Fruit fly (Drosophila melanogaster) whole organism, embryonic: ENCODE measurements around the gene CG3342.

Experiments
- Adf1 ChIP-seq: fragments of 200-800 bp; sonication (Bioruptor generic); IDR thresholded peaks from 2 replicates; pipeline ENCODE4 v1.3.6; 2022; ENCODE audit warnings: missing biosample characterization, missing genetic modification characterization
- Asciz ChIP-seq: fragments of 200-800 bp; sonication (Bioruptor generic); optimal IDR thresholded peaks from 2 replicates; lab custom pipeline; 2017; ENCODE audit warnings: missing biosample characterization, mild to moderate bottlenecking, missing genetic modification characterization, missing genetic modification reagents
- Bgb ChIP-seq: fragments of 200-800 bp; sonication (Bioruptor generic); IDR thresholded peaks from 2 replicates; pipeline ENCODE4 v1.3.6; 2022; ENCODE audit warnings: missing biosample characterization, missing genetic modification characterization; ENCODE audit not compliant: partially characterized antibody
- Bteb2 ChIP-seq: fragments of 200-800 bp; sonication (Bioruptor generic); optimal IDR thresholded peaks from 2 replicates; lab custom pipeline; 2016; ENCODE audit warnings: missing biosample characterization, missing genetic modification characterization
- CG10321 ChIP-seq: fragments of 200-800 bp; sonication (Bioruptor generic); IDR thresholded peaks from 2 replicates; pipeline ENCODE4 v1.3.6; 2022; ENCODE audit warnings: missing biosample characterization, missing genetic modification characterization
- CG1233 ChIP-seq: fragments of 200-800 bp; sonication (Bioruptor generic); optimal IDR thresholded peaks from 4 replicates; lab custom pipeline; 2018; ENCODE audit warnings: missing biosample characterization, mild to moderate bottlenecking, missing genetic modification characterization
- CG12744 ChIP-seq: fragments of 200-800 bp; sonication (Bioruptor generic); optimal IDR thresholded peaks from 2 replicates; lab custom pipeline; 2016; ENCODE audit warnings: missing biosample characterization, missing genetic modification characterization
- CG13894 ChIP-seq: fragments of 200-800 bp; sonication (Bioruptor generic); optimal IDR thresholded peaks from 3 replicates; lab custom pipeline; 2018; ENCODE audit warnings: missing biosample characterization, mild to moderate bottlenecking, missing genetic modification characterization, moderate library complexity
- CG15011 ChIP-seq: fragments of 200-800 bp; sonication (Bioruptor generic); optimal IDR thresholded peaks from 3 replicates; lab custom pipeline; 2018; ENCODE audit warnings: missing biosample characterization, mild to moderate bottlenecking, missing genetic modification characterization
- CG15696 ChIP-seq: fragments of 200-800 bp; sonication (Bioruptor generic); optimal IDR thresholded peaks from 2 replicates; lab custom pipeline; 2019; ENCODE audit warnings: missing biosample characterization, mild to moderate bottlenecking, missing genetic modification characterization, moderate library complexity
- CG16779 ChIP-seq: fragments of 200-800 bp; sonication (Bioruptor generic); IDR thresholded peaks from 2 replicates; pipeline ENCODE4 v1.3.6; 2022; ENCODE audit warnings: missing biosample characterization, missing genetic modification characterization
- CG16815 ChIP-seq: fragments of 200-800 bp; sonication (Bioruptor generic); optimal IDR thresholded peaks from 3 replicates; lab custom pipeline; 2017; ENCODE audit warnings: missing biosample characterization, mild to moderate bottlenecking, missing genetic modification characterization
- CG17359 ChIP-seq: fragments of 200-800 bp; sonication (Bioruptor generic); optimal IDR thresholded peaks from 3 replicates; lab custom pipeline; 2018; ENCODE audit warnings: missing biosample characterization, mild to moderate bottlenecking, missing genetic modification characterization, moderate library complexity
- CG17802 ChIP-seq: fragments of 200-800 bp; sonication (Bioruptor generic); optimal IDR thresholded peaks from 2 replicates; lab custom pipeline; 2018; ENCODE audit warnings: missing biosample characterization, mild to moderate bottlenecking, missing genetic modification characterization, moderate library complexity
- CG2678 ChIP-seq: fragments of 200-800 bp; sonication (Bioruptor generic); optimal IDR thresholded peaks from 3 replicates; lab custom pipeline; 2019; ENCODE audit warnings: missing biosample characterization, mild to moderate bottlenecking, missing genetic modification characterization, moderate library complexity
- CG30431 ChIP-seq: fragments of 200-800 bp; sonication (Bioruptor generic); optimal IDR thresholded peaks from 2 replicates; lab custom pipeline; 2017; ENCODE audit warnings: missing biosample characterization, missing genetic modification characterization
- CG33557 ChIP-seq: fragments of 200-800 bp; sonication (Bioruptor generic); optimal IDR thresholded peaks from 2 replicates; lab custom pipeline; 2019; ENCODE audit warnings: missing biosample characterization, mild to moderate bottlenecking, missing genetic modification characterization, moderate library complexity
- CG34376 ChIP-seq: fragments of 200-800 bp; sonication (Bioruptor generic); optimal IDR thresholded peaks from 2 replicates; lab custom pipeline; 2018; ENCODE audit warnings: missing biosample characterization, mild to moderate bottlenecking, missing genetic modification characterization
- CG3838 ChIP-seq: fragments of 200-800 bp; sonication (Bioruptor generic); optimal IDR thresholded peaks from 3 replicates; lab custom pipeline; 2016; ENCODE audit warnings: missing biosample characterization, missing genetic modification characterization
- CG4328 ChIP-seq: fragments of 200-800 bp; sonication (Bioruptor generic); optimal IDR thresholded peaks from 3 replicates; lab custom pipeline; 2017; ENCODE audit warnings: missing biosample characterization, missing genetic modification reagents, missing genetic modification characterization
- CG4730 ChIP-seq: fragments of 200-800 bp; sonication (Bioruptor generic); IDR thresholded peaks from 2 replicates; pipeline ENCODE4 v1.3.6; 2022; ENCODE audit warnings: missing biosample characterization, missing genetic modification characterization
- CG5180 ChIP-seq: fragments of 200-800 bp; sonication (Bioruptor generic); optimal IDR thresholded peaks from 3 replicates; lab custom pipeline; 2017; ENCODE audit warnings: missing biosample characterization, missing genetic modification characterization, mild to moderate bottlenecking, moderate library complexity, missing genetic modification reagents
- CG5245 ChIP-seq: fragments of 200-800 bp; sonication (Bioruptor generic); optimal IDR thresholded peaks from 3 replicates; lab custom pipeline; 2016; ENCODE audit warnings: missing biosample characterization, missing genetic modification characterization
- CG6791 ChIP-seq: fragments of 200-800 bp; sonication (Bioruptor generic); IDR thresholded peaks from 3 replicates; pipeline ENCODE4 v1.3.6; 2022; ENCODE audit warnings: missing biosample characterization, missing genetic modification characterization; ENCODE audit not compliant: partially characterized antibody
- Dbx ChIP-seq: fragments of 200-800 bp; sonication (Bioruptor generic); IDR thresholded peaks from 3 replicates; pipeline ENCODE4 v1.3.6; 2022; ENCODE audit warnings: missing biosample characterization, missing genetic modification characterization
- Dp ChIP-seq: fragments of 200-800 bp; sonication (Bioruptor generic); optimal IDR thresholded peaks from 2 replicates; lab custom pipeline; 2018; ENCODE audit warnings: missing biosample characterization, mild to moderate bottlenecking, missing genetic modification characterization, moderate library complexity
- Hr78 ChIP-seq, 2 experiments: fragments of 200-800 bp in 1 of 2; fragments of >200 bp in 1 of 2; sonication (Bioruptor generic) in 1 of 2; optimal IDR thresholded peaks; 2 replicates each; lab custom pipeline; 2017 to 2019; ENCODE audit warnings: missing biosample characterization in 2 of 2, missing genetic modification characterization in 2 of 2, mild to moderate bottlenecking in 1 of 2, moderate library complexity in 1 of 2
- Kr ChIP-seq: fragments of 200-800 bp; sonication (Bioruptor generic); optimal IDR thresholded peaks from 2 replicates; lab custom pipeline; 2017; ENCODE audit warnings: missing biosample characterization, mild to moderate bottlenecking, missing genetic modification characterization
- Six4 ChIP-seq: fragments of 200-800 bp; sonication (Bioruptor generic); optimal IDR thresholded peaks from 2 replicates; lab custom pipeline; 2016; ENCODE audit warnings: missing biosample characterization, missing genetic modification characterization
- Sox100B ChIP-seq: fragments of 200-800 bp; sonication (Bioruptor generic); optimal IDR thresholded peaks from 3 replicates; lab custom pipeline; 2018; ENCODE audit warnings: missing biosample characterization, mild to moderate bottlenecking, missing genetic modification characterization
- Usf ChIP-seq: fragments of 200-800 bp; sonication (Bioruptor generic); optimal IDR thresholded peaks from 2 replicates; lab custom pipeline; 2017; ENCODE audit warnings: missing genotype, missing biosample characterization, missing genetic modification characterization
- ato ChIP-seq: fragments of 200-800 bp; sonication (Bioruptor generic); IDR thresholded peaks from 2 replicates; pipeline ENCODE4 v1.3.6; 2022; ENCODE audit warnings: missing biosample characterization, missing genetic modification characterization; ENCODE audit not compliant: partially characterized antibody
- crol ChIP-seq: fragments of 200-800 bp; sonication (Bioruptor generic); IDR thresholded peaks from 2 replicates; pipeline ENCODE4 v1.3.6; 2022; ENCODE audit warnings: missing biosample characterization, missing genetic modification characterization
- dm ChIP-seq: fragments of 200-800 bp; sonication (Bioruptor generic); optimal IDR thresholded peaks from 3 replicates; lab custom pipeline; 2016; ENCODE audit warnings: missing biosample characterization, missing genetic modification characterization
- dmrt11E ChIP-seq: fragments of 200-800 bp; sonication (Bioruptor generic); optimal IDR thresholded peaks from 3 replicates; lab custom pipeline; 2018; ENCODE audit warnings: missing biosample characterization, mild to moderate bottlenecking, missing genetic modification characterization, moderate library complexity
- grau ChIP-seq: fragments of 200-800 bp; optimal IDR thresholded peaks from 3 replicates; lab custom pipeline; 2019; ENCODE audit warnings: missing biosample characterization, mild to moderate bottlenecking, missing genetic modification characterization, moderate library complexity
- gro ChIP-seq: fragments of 200-800 bp; sonication (Bioruptor generic); optimal IDR thresholded peaks from 2 replicates; lab custom pipeline; 2016; ENCODE audit warnings: missing biosample characterization, missing genetic modification characterization
- ham ChIP-seq: fragments of 200-800 bp; sonication (Bioruptor generic); IDR thresholded peaks from 2 replicates; pipeline ENCODE4 v1.3.6; 2022; ENCODE audit warnings: missing biosample characterization, missing genetic modification characterization
- hb ChIP-seq: fragments of 200-800 bp; sonication (Bioruptor generic); IDR thresholded peaks from 3 replicates; pipeline ENCODE4 v1.3.6; 2022; ENCODE audit warnings: missing biosample characterization, missing genetic modification characterization; ENCODE audit not compliant: partially characterized antibody
- insv ChIP-seq, 2 experiments: fragments of 200-800 bp; sonication (Bioruptor generic); optimal IDR thresholded peaks; 3 replicates each; lab custom pipeline; 2016 to 2018; ENCODE audit warnings: missing biosample characterization in 2 of 2, missing genetic modification characterization in 2 of 2
- jigr1 ChIP-seq: fragments of 200-800 bp; sonication (Bioruptor generic); IDR thresholded peaks from 3 replicates; pipeline ENCODE4 v1.3.6; 2022; ENCODE audit warnings: missing biosample characterization, missing genetic modification characterization
- kah ChIP-seq: fragments of 200-800 bp; sonication (Bioruptor generic); optimal IDR thresholded peaks from 2 replicates; lab custom pipeline; 2018; ENCODE audit warnings: missing biosample characterization, mild to moderate bottlenecking, missing genetic modification characterization
- lmd ChIP-seq: fragments of 200-800 bp; sonication (Bioruptor generic); IDR thresholded peaks from 2 replicates; pipeline ENCODE4 v1.3.6; 2022; ENCODE audit warnings: missing biosample characterization, missing genetic modification characterization
- run ChIP-seq: fragments of 200-800 bp; sonication (Bioruptor generic); optimal IDR thresholded peaks from 3 replicates; lab custom pipeline; 2018; ENCODE audit warnings: missing biosample characterization, mild to moderate bottlenecking, missing genetic modification characterization
- sd ChIP-seq: fragments of 200-800 bp; sonication (Bioruptor generic); optimal IDR thresholded peaks from 3 replicates; lab custom pipeline; 2018; ENCODE audit warnings: missing biosample characterization, mild to moderate bottlenecking, missing genetic modification characterization, moderate library complexity
- sens ChIP-seq: fragments of 200-800 bp; sonication (Bioruptor generic); peaks from one replicate; lab custom pipeline; 2016; ENCODE audit warnings: missing biosample characterization, missing genetic modification characterization
- sens-2 ChIP-seq: fragments of 200-800 bp; sonication (Bioruptor generic); IDR thresholded peaks from 2 replicates; pipeline ENCODE4 v1.3.6; 2022; ENCODE audit warnings: missing biosample characterization, missing genetic modification characterization
- sob ChIP-seq: fragments of 200-800 bp; sonication (Bioruptor generic); IDR thresholded peaks from 2 replicates; pipeline ENCODE4 v1.3.6; 2022; ENCODE audit warnings: missing biosample characterization, missing genetic modification characterization
- vvl ChIP-seq: fragments of 200-800 bp; sonication (Bioruptor generic); IDR thresholded peaks from 2 replicates; pipeline ENCODE4 v1.3.6; 2022; ENCODE audit warnings: missing biosample characterization, missing genetic modification characterization

The CG3342 gene

dm6 chrX:6549428-6550117 lies 21.9 kb upstream of the CG3342 start (continued):
- TF ChIP-seq CG33557 (GFP tag; lab: Kevin White, UChicago) (peak; percentile 83), Dp (no peak), lmd (GFP tag; lab: Robert Waterston, UW) (peak; percentile 96), Six4 (GFP tag; lab: Kevin White, UChicago) (peak; percentile 95), Dbx (GFP tag; lab: Robert Waterston, UW) (peak; percentile 97), CG30431 (GFP tag; lab: Kevin White, UChicago) (peak; percentile 95), crol (GFP tag; lab: Robert Waterston, UW) (peak; percentile 57), CG4730 (GFP tag; lab: Robert Waterston, UW) (peak; percentile 90), CG16815 (GFP tag; lab: Kevin White, UChicago) (peak; percentile 89), Kr (GFP tag; lab: Kevin White, UChicago) (no peak), jigr1 (peak; percentile 81; the same call in 2 of the 3 replicates), Hr78 (GFP tag; optimal IDR thresholded peaks at IDR 0.05; lab: Kevin White, UChicago) (peak in 1 of 2 experiments; percentile 42), sens (peak; percentile 99), CG12744 (GFP tag; lab: Kevin White, UChicago) (peak; percentile 97), Adf1 (GFP tag; lab: Robert Waterston, UW) (peak; percentile 99), grau (tag; lab: Kevin White, UChicago) (peak; percentile 92), CG2678 (peak; percentile 97), CG17802 (tag; lab: Kevin White, UChicago) (peak; percentile 85), hb (no peak), Asciz (GFP tag; lab: Kevin White, UChicago) (peak; percentile 87), CG15011 (GFP tag; lab: Kevin White, UChicago) (peak; percentile 92), CG4328 (GFP tag; lab: Kevin White, UChicago) (peak; percentile 91), CG5180 (GFP tag; lab: Kevin White, UChicago) (peak; percentile 84), gro (GFP tag; lab: Kevin White, UChicago) (peak; percentile 97), CG34376 (GFP tag; lab: Kevin White, UChicago) (peak; percentile 95), CG13894 (peak; percentile 96), CG1233 (GFP tag; lab: Kevin White, UChicago) (peak; percentile 95), Bteb2 (GFP tag; lab: Kevin White, UChicago) (peak; percentile 89), ham (GFP tag; lab: Robert Waterston, UW) (peak; percentile 89), ato (no peak), run (tag; lab: Kevin White, UChicago) (peak; percentile 70), CG17359 (tag; lab: Kevin White, UChicago) (peak; percentile 95), CG6791 (GFP tag; lab: Robert Waterston, UW) (no peak), Sox100B (GFP tag; lab: Kevin White, UChicago) (peak; percentile 90), sens-2 (peak; percentile 93), vvl (GFP tag; lab: Robert Waterston, UW) (peak; percentile 98), insv (GFP tag; optimal IDR thresholded peaks at IDR 0.05; lab: Kevin White, UChicago) (peak; percentile 37 to 62), CG15696 (tag; lab: Kevin White, UChicago) (peak; percentile 97), CG3838 (peak; percentile 70), sob (GFP tag; lab: Robert Waterston, UW) (peak; percentile 97), dm (GFP tag; lab: Kevin White, UChicago) (peak; percentile 86), Usf (GFP tag; lab: Kevin White, UChicago) (peak; percentile 90), CG16779 (peak; percentile 95), CG5245 (GFP tag; lab: Kevin White, UChicago) (peak; percentile 97), CG10321 (GFP tag; lab: Robert Waterston, UW) (peak; percentile 63; the same call in 1 of the 2 replicates), Bgb (GFP tag; lab: Robert Waterston, UW) (no peak), sd (tag; lab: Kevin White, UChicago) (peak; percentile 76), dmrt11E (peak; percentile 88), kah (GFP tag; lab: Kevin White, UChicago) (peak; percentile 87)
